Fruit fly (Drosophila melanogaster) Kc167 (cell line): Measurements from ENCODE around the gene Plzf.

ENCODE experiments used
- h ChIP-seq: fragments of >200 bp; optimal IDR thresholded peaks from 3 replicates; lab custom pipeline; 2018; ENCODE audit warnings: missing external identifiers
- psq ChIP-seq: fragments of >200 bp; optimal IDR thresholded peaks from 2 replicates; lab custom pipeline; 2017; ENCODE audit warnings: missing external identifiers

DNA sequence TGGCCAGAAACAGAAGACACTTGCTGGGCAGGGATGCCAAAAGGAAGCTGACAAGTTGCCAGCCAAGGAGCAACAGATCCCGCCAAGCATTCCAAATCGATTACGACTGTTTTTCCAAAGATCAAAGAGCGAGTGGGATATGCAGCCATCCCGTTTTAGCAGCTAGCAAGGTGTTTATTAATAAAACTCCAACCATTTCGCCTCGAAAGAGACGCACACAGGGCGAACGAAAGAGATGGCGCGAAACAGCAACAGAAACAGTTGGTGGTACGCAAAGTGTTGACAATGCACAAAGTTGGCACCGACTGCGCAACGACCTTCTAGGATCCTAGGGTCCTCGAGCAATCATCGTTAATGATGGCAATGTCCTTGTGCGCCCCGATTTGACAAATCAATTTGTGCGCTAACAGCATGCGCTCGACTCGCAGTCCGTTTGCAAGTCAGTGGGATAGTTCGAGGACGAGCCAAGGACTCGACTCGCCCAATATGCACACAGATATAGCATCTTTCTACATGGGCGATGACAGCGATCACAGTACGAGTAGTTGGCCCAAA is 31.2 kb upstream of the Plzf start:
- TF ChIP-seq h (lab: Kevin White, UChicago): no peak
- no peak for TF ChIP-seq psq
